Fruit fly (Drosophila melanogaster) whole organism, embryonic: Measurements from ENCODE around the gene CG12645.

Experiments used
- Ada2b ChIP-seq: fragments of 200-800 bp; sonication (Bioruptor generic); IDR thresholded peaks from 2 replicates; pipeline ENCODE4 v1.3.6; 2022; ENCODE audit warnings: missing biosample characterization, missing genetic modification characterization
- Blimp-1 ChIP-seq: fragments of 200-800 bp; sonication (Bioruptor generic); optimal IDR thresholded peaks from 3 replicates; lab custom pipeline; 2018; ENCODE audit warnings: missing biosample characterization, missing genetic modification characterization, mild to moderate bottlenecking, moderate library complexity, missing genetic modification reagents
- C15 ChIP-seq: fragments of 200-800 bp; sonication (Bioruptor generic); IDR thresholded peaks from 3 replicates; pipeline ENCODE4 v1.3.6; 2022; ENCODE audit warnings: missing biosample characterization, missing genetic modification characterization
- CG10147 ChIP-seq: fragments of 200-800 bp; sonication (Bioruptor generic); optimal IDR thresholded peaks from 2 replicates; lab custom pipeline; 2019; ENCODE audit warnings: missing biosample characterization, mild to moderate bottlenecking, missing genetic modification characterization, moderate library complexity
- CG10209 ChIP-seq: fragments of 200-800 bp; sonication (Bioruptor generic); optimal IDR thresholded peaks from 3 replicates; lab custom pipeline; 2017; ENCODE audit warnings: missing biosample characterization, mild to moderate bottlenecking, missing genetic modification characterization, missing genetic modification reagents
- CG10462 ChIP-seq: fragments of 200-800 bp; sonication (Bioruptor generic); optimal IDR thresholded peaks from 2 replicates; lab custom pipeline; 2016; ENCODE audit warnings: missing biosample characterization, missing genetic modification characterization
- CG11093 ChIP-seq: fragments of 200-800 bp; sonication (Bioruptor generic); IDR thresholded peaks from 3 replicates; pipeline ENCODE4 v1.3.6; 2022; ENCODE audit warnings: missing biosample characterization, missing genetic modification characterization
- CG11247 ChIP-seq: fragments of 200-800 bp; sonication (Bioruptor generic); IDR thresholded peaks from 2 replicates; pipeline ENCODE4 v1.3.6; 2022; ENCODE audit warnings: missing biosample characterization, missing genetic modification characterization
- CG11456 ChIP-seq: fragments of 200-800 bp; sonication (Bioruptor generic); IDR thresholded peaks from 3 replicates; pipeline ENCODE4 v1.3.6; 2022; ENCODE audit warnings: missing biosample characterization, missing genetic modification characterization
- CG11504 ChIP-seq: fragments of 200-800 bp; sonication (Bioruptor generic); optimal IDR thresholded peaks from 3 replicates; lab custom pipeline; 2019; ENCODE audit warnings: missing biosample characterization, mild to moderate bottlenecking, missing genetic modification characterization, moderate library complexity
- CG12769 ChIP-seq: fragments of 200-800 bp; sonication (Bioruptor generic); optimal IDR thresholded peaks from 2 replicates; lab custom pipeline; 2019; ENCODE audit warnings: missing biosample characterization, mild to moderate bottlenecking, missing genetic modification characterization, moderate library complexity
- CG13624 ChIP-seq: fragments of 200-800 bp; sonication (Bioruptor generic); optimal IDR thresholded peaks from 2 replicates; lab custom pipeline; 2016; ENCODE audit warnings: missing biosample characterization, missing genetic modification characterization
- CG13894 ChIP-seq: fragments of 200-800 bp; sonication (Bioruptor generic); optimal IDR thresholded peaks from 3 replicates; lab custom pipeline; 2018; ENCODE audit warnings: missing biosample characterization, mild to moderate bottlenecking, missing genetic modification characterization, moderate library complexity
- CG16779 ChIP-seq: fragments of 200-800 bp; sonication (Bioruptor generic); IDR thresholded peaks from 2 replicates; pipeline ENCODE4 v1.3.6; 2022; ENCODE audit warnings: missing biosample characterization, missing genetic modification characterization
- CG2712 ChIP-seq: fragments of 200-800 bp; optimal IDR thresholded peaks from 3 replicates; lab custom pipeline; 2019; ENCODE audit warnings: missing biosample characterization, mild to moderate bottlenecking, missing genetic modification characterization, moderate library complexity
- CG2875 ChIP-seq: fragments of 200-800 bp; sonication (Bioruptor generic); optimal IDR thresholded peaks from 2 replicates; lab custom pipeline; 2017; ENCODE audit warnings: missing biosample characterization, mild to moderate bottlenecking, missing genetic modification characterization, missing genetic modification reagents
- CG2889 ChIP-seq: fragments of 200-800 bp; sonication (Bioruptor generic); IDR thresholded peaks from 3 replicates; pipeline ENCODE4 v1.3.6; 2022; ENCODE audit warnings: missing biosample characterization, missing genetic modification characterization
- CG30403 ChIP-seq: fragments of 200-800 bp; sonication (Bioruptor generic); optimal IDR thresholded peaks from 3 replicates; lab custom pipeline; 2016; ENCODE audit warnings: missing biosample characterization, missing genetic modification characterization
- CG3281 ChIP-seq: fragments of 200-800 bp; sonication (Bioruptor generic); optimal IDR thresholded peaks from 3 replicates; lab custom pipeline; 2017; ENCODE audit warnings: missing biosample characterization, mild to moderate bottlenecking, missing genetic modification characterization
- CG34376 ChIP-seq: fragments of 200-800 bp; sonication (Bioruptor generic); optimal IDR thresholded peaks from 2 replicates; lab custom pipeline; 2018; ENCODE audit warnings: missing biosample characterization, mild to moderate bottlenecking, missing genetic modification characterization
- CG34422 ChIP-seq: fragments of 200-800 bp; sonication (Bioruptor generic); IDR thresholded peaks from 3 replicates; pipeline ENCODE4 v1.3.6; 2022; ENCODE audit warnings: missing biosample characterization, missing genetic modification characterization
- CG3847 ChIP-seq: fragments of 200-800 bp; sonication (Bioruptor generic); IDR thresholded peaks from 2 replicates; pipeline ENCODE4 v1.3.6; 2022; ENCODE audit warnings: missing biosample characterization, missing genetic modification characterization
- CG5953 ChIP-seq: fragments of 200-800 bp; sonication (Bioruptor generic); IDR thresholded peaks from 2 replicates; pipeline ENCODE4 v1.3.6; 2022; ENCODE audit warnings: missing biosample characterization, missing genetic modification characterization
- CG6765 ChIP-seq: fragments of 200-800 bp; sonication (Bioruptor generic); optimal IDR thresholded peaks from 3 replicates; lab custom pipeline; 2017; ENCODE audit warnings: missing biosample characterization, mild to moderate bottlenecking, missing genetic modification characterization
- CG6854 ChIP-seq: fragments of 200-800 bp; sonication (Bioruptor generic); optimal IDR thresholded peaks from 3 replicates; lab custom pipeline; 2017; ENCODE audit warnings: missing biosample characterization, mild to moderate bottlenecking, missing genetic modification characterization
- CG7839 ChIP-seq: fragments of 200-800 bp; sonication (Bioruptor generic); optimal IDR thresholded peaks from 3 replicates; lab custom pipeline; 2018; ENCODE audit warnings: missing biosample characterization, mild to moderate bottlenecking, missing genetic modification characterization, moderate library complexity
- CG8944 ChIP-seq: fragments of 200-800 bp; sonication (Bioruptor generic); optimal IDR thresholded peaks from 3 replicates; lab custom pipeline; 2016; ENCODE audit warnings: missing biosample characterization, missing genetic modification characterization
- CG9727 ChIP-seq: fragments of 200-800 bp; sonication (Bioruptor generic); optimal IDR thresholded peaks from 3 replicates; lab custom pipeline; 2017; ENCODE audit warnings: missing biosample characterization, mild to moderate bottlenecking, missing genetic modification characterization
- H15 ChIP-seq: fragments of 200-800 bp; sonication (Bioruptor generic); IDR thresholded peaks from 3 replicates; pipeline ENCODE4 v1.3.6; 2022; ENCODE audit warnings: missing biosample characterization, missing genetic modification characterization
- HLH3B ChIP-seq: fragments of 200-800 bp; sonication (Bioruptor generic); IDR thresholded peaks from 2 replicates; pipeline ENCODE4 v1.3.6; 2022; ENCODE audit warnings: missing biosample characterization, missing genetic modification characterization
- MBD-R2 ChIP-seq: fragments of 200-800 bp; sonication (Bioruptor generic); IDR thresholded peaks from 2 replicates; pipeline ENCODE4 v1.3.6; 2022; ENCODE audit warnings: missing biosample characterization, missing genetic modification characterization
- Meics ChIP-seq: fragments of 200-800 bp; sonication (Bioruptor generic); optimal IDR thresholded peaks from 2 replicates; lab custom pipeline; 2017; ENCODE audit warnings: missing biosample characterization, mild to moderate bottlenecking, missing genetic modification characterization
- NK7.1 ChIP-seq: fragments of 200-800 bp; sonication (Bioruptor generic); optimal IDR thresholded peaks from 3 replicates; lab custom pipeline; 2016; ENCODE audit warnings: missing biosample characterization, missing genetic modification characterization
- Ptx1 ChIP-seq: fragments of 200-800 bp; sonication (Bioruptor generic); IDR thresholded peaks from 2 replicates; pipeline ENCODE4 v1.3.6; 2022; ENCODE audit warnings: missing biosample characterization, missing genetic modification characterization
- Rx ChIP-seq: fragments of 200-800 bp; sonication (Bioruptor generic); IDR thresholded peaks from 2 replicates; pipeline ENCODE4 v1.3.6; 2022; ENCODE audit warnings: missing biosample characterization, missing genetic modification characterization
- Side ChIP-seq: fragments of 200-800 bp; sonication (Bioruptor generic); optimal IDR thresholded peaks from 2 replicates; lab custom pipeline; 2016; ENCODE audit warnings: missing biosample characterization, missing genetic modification characterization
- Xbp1 ChIP-seq: fragments of 200-800 bp; sonication (Bioruptor generic); optimal IDR thresholded peaks from 3 replicates; lab custom pipeline; 2016; ENCODE audit warnings: missing biosample characterization, mild to moderate bottlenecking, missing genetic modification characterization
- dati ChIP-seq: fragments of 200-800 bp; sonication (Bioruptor generic); IDR thresholded peaks from 2 replicates; pipeline ENCODE4 v1.3.6; 2022; ENCODE audit warnings: missing biosample characterization, missing genetic modification characterization
- dpn ChIP-seq, 2 experiments: fragments of 200-800 bp; sonication (Bioruptor generic); optimal IDR thresholded peaks; 3 replicates each; lab custom pipeline; 2016; ENCODE audit warnings: missing biosample characterization in 2 of 2, missing genetic modification characterization in 2 of 2
- fu2 ChIP-seq: fragments of 200-800 bp; sonication (Bioruptor generic); optimal IDR thresholded peaks from 2 replicates; lab custom pipeline; 2016; ENCODE audit warnings: missing biosample characterization, missing genetic modification characterization
- gcm2 ChIP-seq: fragments of 200-800 bp; sonication (Bioruptor generic); optimal IDR thresholded peaks from 2 replicates; lab custom pipeline; 2016; ENCODE audit warnings: missing biosample characterization, missing genetic modification characterization
- gro ChIP-seq: fragments of 200-800 bp; sonication (Bioruptor generic); optimal IDR thresholded peaks from 2 replicates; lab custom pipeline; 2016; ENCODE audit warnings: missing biosample characterization, missing genetic modification characterization
- her ChIP-seq: fragments of 200-800 bp; sonication (Bioruptor generic); optimal IDR thresholded peaks from 2 replicates; lab custom pipeline; 2016; ENCODE audit warnings: missing biosample characterization, missing genetic modification characterization
- ind ChIP-seq: fragments of 200-800 bp; sonication (Bioruptor generic); optimal IDR thresholded peaks from 3 replicates; lab custom pipeline; 2016; ENCODE audit warnings: missing biosample characterization, missing genetic modification characterization
- insv ChIP-seq, 2 experiments: fragments of 200-800 bp; sonication (Bioruptor generic); optimal IDR thresholded peaks; 3 replicates each; lab custom pipeline; 2016 to 2018; ENCODE audit warnings: missing biosample characterization in 2 of 2, missing genetic modification characterization in 2 of 2
- org-1 ChIP-seq: fragments of 200-800 bp; sonication (Bioruptor generic); optimal IDR thresholded peaks from 2 replicates; lab custom pipeline; 2017; ENCODE audit warnings: missing biosample characterization, missing genetic modification characterization
- sens-2 ChIP-seq: fragments of 200-800 bp; sonication (Bioruptor generic); IDR thresholded peaks from 2 replicates; pipeline ENCODE4 v1.3.6; 2022; ENCODE audit warnings: missing biosample characterization, missing genetic modification characterization
- sisA ChIP-seq: fragments of 200-800 bp; sonication (Bioruptor generic); IDR thresholded peaks from 2 replicates; pipeline ENCODE4 v1.3.6; 2022; ENCODE audit warnings: missing biosample characterization, missing genetic modification characterization
- slp2 ChIP-seq: fragments of 200-800 bp; sonication (Bioruptor generic); optimal IDR thresholded peaks from 2 replicates; lab custom pipeline; 2016; ENCODE audit warnings: missing biosample characterization, missing genetic modification characterization
- so ChIP-seq: fragments of 200-800 bp; sonication (Bioruptor generic); IDR thresholded peaks from 3 replicates; pipeline ENCODE4 v1.3.6; 2022; ENCODE audit warnings: missing biosample characterization, missing genetic modification characterization

The CG12645 gene

dm6 chrX:10184355-10185058 lies 31.1 kb downstream of the CG12645 start (continued):
- TF ChIP-seq gcm2 (GFP tag; lab: Kevin White, UChicago): no peak
- peak; percentile 83 for TF ChIP-seq CG13624 (GFP tag; lab: Kevin White, UChicago)
- TF ChIP-seq so: 0 out of 3 replicates have a peak, but pooled peaks have one; percentile 27
- TF ChIP-seq CG7839 (tag; lab: Kevin White, UChicago): peak; percentile 73
- peak; percentile 42; the same call in 1 of the 3 replicates for TF ChIP-seq CG11093 (GFP tag; lab: Robert Waterston, UW)
- TF ChIP-seq H15: 0 out of 3 replicates have a peak, but pooled peaks have one; percentile 15
- TF ChIP-seq org-1: peak; percentile 13
- TF ChIP-seq Ptx1 (GFP tag; lab: Robert Waterston, UW): peak; percentile 66
- peak; percentile 20 for TF ChIP-seq CG30403 (GFP tag; lab: Kevin White, UChicago)
- peak; percentile 64 for TF ChIP-seq Ada2b
- TF ChIP-seq Meics (GFP tag; lab: Kevin White, UChicago): peak; percentile 72
- peak; percentile 21 for TF ChIP-seq CG34376 (GFP tag; lab: Kevin White, UChicago)
- 0 out of 2 replicates have a peak, but pooled peaks have one; percentile 25 for TF ChIP-seq Rx (GFP tag; lab: Robert Waterston, UW)
- no peak for TF ChIP-seq dati
- peak; percentile 54 for TF ChIP-seq MBD-R2
- TF ChIP-seq HLH3B: peak; percentile 73
- TF ChIP-seq fu2 (GFP tag; lab: Kevin White, UChicago): peak; percentile 3
- peak; percentile 71 for TF ChIP-seq CG3847
- TF ChIP-seq CG9727 (GFP tag; lab: Kevin White, UChicago): peak; percentile 27
- no peak for TF ChIP-seq CG5953 (GFP tag; lab: Robert Waterston, UW)
- peak; percentile 64 for TF ChIP-seq CG3281
- TF ChIP-seq CG34422 (GFP tag; lab: Robert Waterston, UW): 0 out of 3 replicates have a peak, but pooled peaks have one; percentile 38
- TF ChIP-seq Side (GFP tag; lab: Kevin White, UChicago): peak; percentile 61
- TF ChIP-seq Xbp1 (GFP tag; lab: Kevin White, UChicago): peak; percentile 10
- TF ChIP-seq dpn (GFP tag; optimal IDR thresholded peaks at IDR 0.05; lab: Kevin White, UChicago): peak; percentile 13 to 31
- no peak for TF ChIP-seq CG10462 (GFP tag; lab: Kevin White, UChicago)
- peak; percentile 47; the same call in 1 of the 3 replicates for TF ChIP-seq CG2889 (GFP tag; lab: Robert Waterston, UW)
- no peak for TF ChIP-seq her (GFP tag; lab: Kevin White, UChicago)
- no peak for TF ChIP-seq slp2 (GFP tag; lab: Kevin White, UChicago)
- TF ChIP-seq gro (GFP tag; lab: Kevin White, UChicago): peak; percentile 70
- peak; percentile 38 for TF ChIP-seq CG2712 (tag; lab: Kevin White, UChicago)
- TF ChIP-seq C15 (GFP tag; lab: Robert Waterston, UW): 0 out of 3 replicates have a peak, but pooled peaks have one; percentile 35
- TF ChIP-seq Blimp-1 (GFP tag; lab: Kevin White, UChicago): no peak
- peak; percentile 42; the same call in 1 of the 2 replicates for TF ChIP-seq CG16779
- no peak for TF ChIP-seq sens-2 (GFP tag; lab: Robert Waterston, UW)
- TF ChIP-seq CG11504 (tag; lab: Kevin White, UChicago): peak; percentile 49
- TF ChIP-seq CG10209: peak; percentile 13
- TF ChIP-seq insv (GFP tag; optimal IDR thresholded peaks at IDR 0.05; lab: Kevin White, UChicago): no peak
- TF ChIP-seq CG12769 (tag; lab: Kevin White, UChicago): peak; percentile 73
- peak; percentile 48 for TF ChIP-seq ind
- peak; percentile 32 for TF ChIP-seq CG6854 (GFP tag; lab: Kevin White, UChicago)
- TF ChIP-seq NK7.1: peak; percentile 13
- no peak for TF ChIP-seq CG8944 (GFP tag; lab: Kevin White, UChicago)
- TF ChIP-seq CG10147 (GFP tag; lab: Kevin White, UChicago): peak; percentile 33
- peak; percentile 41 for TF ChIP-seq sisA (GFP tag; lab: Robert Waterston, UW)
- TF ChIP-seq CG2875 (GFP tag; lab: Kevin White, UChicago): no peak
- peak; percentile 54 for TF ChIP-seq CG13894 (tag; lab: Kevin White, UChicago)
- peak; percentile 67 for TF ChIP-seq CG11247
- peak; percentile 69; the same call in 1 of the 3 replicates for TF ChIP-seq CG11456 (GFP tag; lab: Robert Waterston, UW)
- TF ChIP-seq CG6765 (GFP tag; lab: Kevin White, UChicago): peak; percentile 46
